Worm (Caenorhabditis elegans) whole organism, midembryonic: ENCODE data around the gene srd-34.

Experiments
- T22C8.4 ChIP-seq: fragments of 200-800 bp; sonication (Bioruptor generic); IDR thresholded peaks from 2 replicates; pipeline ENCODE4 v1.3.6; 2022; ENCODE audit warnings: missing genetic modification characterization, missing compliant biosample characterization
- klf-2 ChIP-seq: fragments of 200-800 bp; sonication (Bioruptor generic); conservative IDR thresholded peaks from 2 replicates; pipeline ENCODE4 v1.3.6; 2022; ENCODE audit warnings: missing genetic modification reagents, missing genetic modification characterization, missing compliant biosample characterization
- med-1 ChIP-seq: sonication (generic microtip); optimal IDR thresholded peaks from 2 replicates; lab custom pipeline; 2017; ENCODE audit warnings: missing genetic modification characterization, mild to moderate bottlenecking, missing compliant biosample characterization, antibody characterized with exemption, missing genetic modification reagents; ENCODE audit not compliant: insufficient read depth

DNA sequence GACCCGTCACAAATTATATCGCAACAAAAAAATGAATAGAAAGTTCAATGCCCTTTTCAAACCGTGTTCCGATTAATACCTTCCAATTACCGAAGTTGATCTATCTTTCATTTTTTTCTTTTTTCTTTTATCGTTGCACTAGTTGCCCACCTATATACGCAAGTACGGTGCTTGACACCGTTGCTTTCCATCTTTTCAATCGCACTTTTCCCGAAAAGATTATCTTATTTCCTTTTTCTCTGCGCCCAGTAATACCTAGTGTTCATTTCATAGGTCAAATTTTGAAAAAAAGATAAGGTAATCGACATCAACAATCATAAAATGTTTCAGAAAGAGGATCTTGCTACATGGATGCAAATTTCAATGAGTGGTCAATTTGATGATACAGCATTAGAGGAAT, 19.3 kb downstream of the srd-34 start:
- TF ChIP-seq klf-2 (GFP tag; lab: Robert Waterston, UW): no peak
- TF ChIP-seq T22C8.4 (GFP tag; lab: Robert Waterston, UW): no peak
- no peak for TF ChIP-seq med-1
